Fruit fly (Drosophila melanogaster) whole organism, embryonic: Measurements from ENCODE around the gene unc-119.

Experiments used
- Asciz ChIP-seq: fragments of 200-800 bp; sonication (Bioruptor generic); optimal IDR thresholded peaks from 2 replicates; lab custom pipeline; 2017; ENCODE audit warnings: missing biosample characterization, mild to moderate bottlenecking, missing genetic modification characterization, missing genetic modification reagents
- Bgb ChIP-seq: fragments of 200-800 bp; sonication (Bioruptor generic); IDR thresholded peaks from 2 replicates; pipeline ENCODE4 v1.3.6; 2022; ENCODE audit warnings: missing biosample characterization, missing genetic modification characterization; ENCODE audit not compliant: partially characterized antibody
- CG11093 ChIP-seq: fragments of 200-800 bp; sonication (Bioruptor generic); IDR thresholded peaks from 3 replicates; pipeline ENCODE4 v1.3.6; 2022; ENCODE audit warnings: missing biosample characterization, missing genetic modification characterization
- CG11696 ChIP-seq: fragments of 200-800 bp; sonication (Bioruptor generic); IDR thresholded peaks from 2 replicates; pipeline ENCODE4 v1.3.6; 2022; ENCODE audit warnings: missing biosample characterization, missing genetic modification characterization
- CG14050 ChIP-seq: fragments of 200-800 bp; sonication (Bioruptor generic); IDR thresholded peaks from 3 replicates; pipeline ENCODE4 v1.3.6; 2022; ENCODE audit warnings: missing biosample characterization, missing genetic modification characterization
- CG14710 ChIP-seq: fragments of 200-800 bp; sonication (Bioruptor generic); optimal IDR thresholded peaks from 3 replicates; lab custom pipeline; 2019; ENCODE audit warnings: missing biosample characterization, mild to moderate bottlenecking, missing genetic modification characterization, moderate library complexity
- CG15073 ChIP-seq: fragments of 200-800 bp; sonication (Bioruptor generic); optimal IDR thresholded peaks from 2 replicates; lab custom pipeline; 2016; ENCODE audit warnings: missing biosample characterization, missing genetic modification characterization
- CG1832 ChIP-seq: fragments of 200-800 bp; sonication (Bioruptor generic); optimal IDR thresholded peaks from 2 replicates; lab custom pipeline; 2017; ENCODE audit warnings: missing biosample characterization, mild to moderate bottlenecking, missing genetic modification characterization, inconsistent platforms
- CG2678 ChIP-seq: fragments of 200-800 bp; sonication (Bioruptor generic); optimal IDR thresholded peaks from 3 replicates; lab custom pipeline; 2019; ENCODE audit warnings: missing biosample characterization, mild to moderate bottlenecking, missing genetic modification characterization, moderate library complexity
- CG2889 ChIP-seq: fragments of 200-800 bp; sonication (Bioruptor generic); IDR thresholded peaks from 3 replicates; pipeline ENCODE4 v1.3.6; 2022; ENCODE audit warnings: missing biosample characterization, missing genetic modification characterization
- CG3847 ChIP-seq: fragments of 200-800 bp; sonication (Bioruptor generic); IDR thresholded peaks from 2 replicates; pipeline ENCODE4 v1.3.6; 2022; ENCODE audit warnings: missing biosample characterization, missing genetic modification characterization
- CG43689 ChIP-seq: fragments of 200-800 bp; sonication (Bioruptor generic); IDR thresholded peaks from 2 replicates; pipeline ENCODE4 v1.3.6; 2022; ENCODE audit warnings: missing biosample characterization, missing genetic modification characterization
- CG4617 ChIP-seq: fragments of 200-800 bp; sonication (Bioruptor generic); optimal IDR thresholded peaks from 3 replicates; lab custom pipeline; 2016; ENCODE audit warnings: missing biosample characterization, missing genetic modification characterization, borderline replicate concordance
- CG4730 ChIP-seq: fragments of 200-800 bp; sonication (Bioruptor generic); IDR thresholded peaks from 2 replicates; pipeline ENCODE4 v1.3.6; 2022; ENCODE audit warnings: missing biosample characterization, missing genetic modification characterization
- CG8765 ChIP-seq: fragments of 200-800 bp; sonication (Bioruptor generic); IDR thresholded peaks from 2 replicates; pipeline ENCODE4 v1.3.6; 2022; ENCODE audit warnings: missing biosample characterization, missing genetic modification characterization
- D19B ChIP-seq: fragments of 200-800 bp; sonication (Bioruptor generic); optimal IDR thresholded peaks from 2 replicates; lab custom pipeline; 2017; ENCODE audit warnings: missing biosample characterization, mild to moderate bottlenecking, missing genetic modification characterization
- Dad ChIP-seq: fragments of 200-800 bp; sonication (Bioruptor generic); optimal IDR thresholded peaks from 3 replicates; lab custom pipeline; 2016; ENCODE audit warnings: missing biosample characterization, missing genetic modification characterization
- Dbx ChIP-seq: fragments of 200-800 bp; sonication (Bioruptor generic); IDR thresholded peaks from 3 replicates; pipeline ENCODE4 v1.3.6; 2022; ENCODE audit warnings: missing biosample characterization, missing genetic modification characterization
- Doc3 ChIP-seq: fragments of 200-800 bp; sonication (Bioruptor generic); IDR thresholded peaks from 3 replicates; pipeline ENCODE4 v1.3.6; 2022; ENCODE audit warnings: missing biosample characterization, missing genetic modification characterization; ENCODE audit not compliant: partially characterized antibody
- Hr39 ChIP-seq: fragments of >200 bp; optimal IDR thresholded peaks from 2 replicates; lab custom pipeline; 2017
- Hr78 ChIP-seq, 2 experiments: fragments of 200-800 bp in 1 of 2; fragments of >200 bp in 1 of 2; sonication (Bioruptor generic) in 1 of 2; optimal IDR thresholded peaks; 2 replicates each; lab custom pipeline; 2017 to 2019; ENCODE audit warnings: missing biosample characterization in 2 of 2, missing genetic modification characterization in 2 of 2, mild to moderate bottlenecking in 1 of 2, moderate library complexity in 1 of 2
- Lpt ChIP-seq: fragments of >200 bp; optimal IDR thresholded peaks from 2 replicates; lab custom pipeline; 2018; ENCODE audit warnings: missing biosample characterization, missing genetic modification characterization
- MBD-R2 ChIP-seq: fragments of 200-800 bp; sonication (Bioruptor generic); IDR thresholded peaks from 2 replicates; pipeline ENCODE4 v1.3.6; 2022; ENCODE audit warnings: missing biosample characterization, missing genetic modification characterization
- NFAT ChIP-seq: fragments of 200-800 bp; sonication (Bioruptor generic); IDR thresholded peaks from 2 replicates; pipeline ENCODE4 v1.3.6; 2022; ENCODE audit warnings: missing biosample characterization, missing genetic modification characterization
- Six4 ChIP-seq: fragments of 200-800 bp; sonication (Bioruptor generic); optimal IDR thresholded peaks from 2 replicates; lab custom pipeline; 2016; ENCODE audit warnings: missing biosample characterization, missing genetic modification characterization
- Sox102F ChIP-seq: fragments of 200-800 bp; sonication (Bioruptor generic); optimal IDR thresholded peaks from 2 replicates; lab custom pipeline; 2018; ENCODE audit warnings: missing biosample characterization, mild to moderate bottlenecking, missing genetic modification characterization, moderate library complexity
- Vsx1 ChIP-seq: fragments of 200-800 bp; sonication (Bioruptor generic); optimal IDR thresholded peaks from 2 replicates; lab custom pipeline; 2017; ENCODE audit warnings: missing biosample characterization, mild to moderate bottlenecking, missing genetic modification characterization, missing genetic modification reagents
- al ChIP-seq: fragments of 200-800 bp; sonication (Bioruptor generic); IDR thresholded peaks from 2 replicates; pipeline ENCODE4 v1.3.6; 2022; ENCODE audit warnings: missing biosample characterization, missing genetic modification characterization
- amos ChIP-seq: fragments of 200-800 bp; sonication (Bioruptor generic); IDR thresholded peaks from 2 replicates; pipeline ENCODE4 v1.3.6; 2022; ENCODE audit warnings: missing biosample characterization, missing genetic modification characterization; ENCODE audit not compliant: partially characterized antibody
- ara ChIP-seq: fragments of 200-800 bp; sonication (Bioruptor generic); IDR thresholded peaks from 2 replicates; pipeline ENCODE4 v1.3.6; 2022; ENCODE audit warnings: missing biosample characterization, missing genetic modification characterization
- ato ChIP-seq: fragments of 200-800 bp; sonication (Bioruptor generic); IDR thresholded peaks from 2 replicates; pipeline ENCODE4 v1.3.6; 2022; ENCODE audit warnings: missing biosample characterization, missing genetic modification characterization; ENCODE audit not compliant: partially characterized antibody
- az2 ChIP-seq: fragments of 200-800 bp; sonication (Bioruptor generic); optimal IDR thresholded peaks from 3 replicates; lab custom pipeline; 2016; ENCODE audit warnings: missing biosample characterization, missing genetic modification characterization
- cas ChIP-seq: fragments of 200-800 bp; sonication (Bioruptor generic); IDR thresholded peaks from 2 replicates; pipeline ENCODE4 v1.3.6; 2022; ENCODE audit warnings: missing biosample characterization, missing genetic modification characterization
- cg ChIP-seq: fragments of 200-800 bp; sonication (Bioruptor generic); optimal IDR thresholded peaks from 3 replicates; lab custom pipeline; 2019; ENCODE audit warnings: missing biosample characterization, mild to moderate bottlenecking, missing genetic modification characterization, moderate library complexity
- croc ChIP-seq: fragments of 200-800 bp; sonication (Bioruptor generic); conservative IDR thresholded peaks from 3 replicates; pipeline ENCODE4 v1.3.6; 2022; ENCODE audit warnings: missing biosample characterization, missing genetic modification characterization
- crol ChIP-seq: fragments of 200-800 bp; sonication (Bioruptor generic); IDR thresholded peaks from 2 replicates; pipeline ENCODE4 v1.3.6; 2022; ENCODE audit warnings: missing biosample characterization, missing genetic modification characterization
- dm ChIP-seq: fragments of 200-800 bp; sonication (Bioruptor generic); optimal IDR thresholded peaks from 3 replicates; lab custom pipeline; 2016; ENCODE audit warnings: missing biosample characterization, missing genetic modification characterization
- gce ChIP-seq: fragments of 200-800 bp; sonication (Bioruptor generic); IDR thresholded peaks from 3 replicates; pipeline ENCODE4 v1.3.6; 2022; ENCODE audit warnings: missing biosample characterization, missing genetic modification characterization
- gem ChIP-seq: fragments of 200-800 bp; sonication (Bioruptor generic); optimal IDR thresholded peaks from 2 replicates; lab custom pipeline; 2019; ENCODE audit warnings: missing biosample characterization, mild to moderate bottlenecking, missing genetic modification characterization, moderate library complexity
- gt ChIP-seq: fragments of 200-800 bp; sonication (Bioruptor generic); IDR thresholded peaks from 2 replicates; pipeline ENCODE4 v1.3.6; 2022; ENCODE audit warnings: missing biosample characterization, missing genetic modification characterization
- ken ChIP-seq: fragments of 200-800 bp; sonication (Bioruptor generic); IDR thresholded peaks from 3 replicates; pipeline ENCODE4 v1.3.6; 2022; ENCODE audit warnings: missing biosample characterization, missing genetic modification characterization
- lilli ChIP-seq: fragments of 200-800 bp; sonication (Bioruptor generic); optimal IDR thresholded peaks from 3 replicates; lab custom pipeline; 2016; ENCODE audit warnings: missing biosample characterization, missing genetic modification characterization
- nmo ChIP-seq: fragments of 200-800 bp; sonication (Bioruptor generic); optimal IDR thresholded peaks from 2 replicates; lab custom pipeline; 2018; ENCODE audit warnings: missing biosample characterization, mild to moderate bottlenecking, missing genetic modification characterization, moderate library complexity
- pfk ChIP-seq: fragments of 200-800 bp; sonication (Bioruptor generic); optimal IDR thresholded peaks from 2 replicates; lab custom pipeline; 2018; ENCODE audit warnings: missing biosample characterization, mild to moderate bottlenecking, missing genetic modification characterization, moderate library complexity
- pzg ChIP-seq: fragments of 200-800 bp; sonication (Bioruptor generic); optimal IDR thresholded peaks from 3 replicates; lab custom pipeline; 2018; ENCODE audit warnings: missing biosample characterization, mild to moderate bottlenecking, missing genetic modification characterization, moderate library complexity
- sens-2 ChIP-seq: fragments of 200-800 bp; sonication (Bioruptor generic); IDR thresholded peaks from 2 replicates; pipeline ENCODE4 v1.3.6; 2022; ENCODE audit warnings: missing biosample characterization, missing genetic modification characterization
- slou ChIP-seq: fragments of 200-800 bp; sonication (Bioruptor generic); optimal IDR thresholded peaks from 3 replicates; lab custom pipeline; 2016; ENCODE audit warnings: missing biosample characterization, missing genetic modification characterization
- sqz ChIP-seq: fragments of 200-800 bp; sonication (Bioruptor generic); optimal IDR thresholded peaks from 3 replicates; lab custom pipeline; 2018; ENCODE audit warnings: missing biosample characterization, mild to moderate bottlenecking, missing genetic modification characterization
- stc ChIP-seq: fragments of 200-800 bp; sonication (Bioruptor generic); IDR thresholded peaks from 2 replicates; pipeline ENCODE4 v1.3.6; 2022; ENCODE audit warnings: missing biosample characterization, missing genetic modification characterization
- usp ChIP-seq: fragments of >200 bp; optimal IDR thresholded peaks from 2 replicates; lab custom pipeline; 2017; ENCODE audit warnings: missing biosample characterization, missing genetic modification characterization

Gene unc-119

DNA sequence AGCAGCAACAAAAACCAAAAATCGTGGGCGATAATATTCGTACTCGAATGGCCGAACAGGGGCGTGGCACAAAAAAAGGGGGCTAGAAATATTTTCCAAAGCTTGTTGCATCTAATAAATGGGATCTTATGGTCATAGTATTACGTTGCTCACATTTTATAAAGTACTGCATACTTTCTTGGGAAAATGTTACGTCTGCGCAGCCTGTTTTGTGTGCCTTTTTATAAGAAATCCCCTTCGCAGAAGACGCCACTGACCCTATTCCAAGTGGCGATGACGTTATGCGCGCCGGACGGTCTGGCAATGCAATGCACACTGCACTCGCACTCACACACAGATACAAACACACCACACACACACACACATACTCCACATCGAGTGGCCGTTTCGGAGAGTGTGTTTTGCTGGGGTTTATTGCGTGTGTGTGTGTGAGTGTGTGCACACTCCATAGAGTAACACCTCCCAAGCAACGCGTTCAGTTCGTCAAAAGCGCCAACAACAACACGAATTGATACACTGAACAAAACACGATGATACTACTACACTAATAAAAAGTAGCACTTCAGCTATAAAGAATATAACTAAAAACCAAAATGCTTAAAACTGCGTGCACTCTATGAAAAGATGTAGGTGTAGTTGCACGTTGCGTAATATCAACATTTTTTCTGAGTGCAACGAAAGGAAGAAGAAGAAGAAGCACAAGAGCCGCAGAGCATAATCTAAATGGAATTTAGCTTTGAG, 2.2 kb upstream of the unc-119 start (continued):
- TF ChIP-seq Asciz: peak; percentile 64
- no peak for TF ChIP-seq Bgb (GFP tag; lab: Robert Waterston, UW)
- peak; percentile 84 for TF ChIP-seq gce (GFP tag; lab: Robert Waterston, UW)
- peak; percentile 21 for TF ChIP-seq Lpt (GFP tag; lab: Kevin White, UChicago)
- 0 out of 2 replicates have a peak, but pooled peaks have one; percentile 35 for TF ChIP-seq cas
- TF ChIP-seq Vsx1 (GFP tag; lab: Kevin White, UChicago): peak; percentile 56
- peak; percentile 87 for TF ChIP-seq CG14710 (tag; lab: Kevin White, UChicago)
- peak; percentile 38 for TF ChIP-seq slou
- TF ChIP-seq CG4730 (GFP tag; lab: Robert Waterston, UW): peak; percentile 78
- TF ChIP-seq lilli (GFP tag; lab: Kevin White, UChicago): peak; percentile 33
- no peak for TF ChIP-seq ato (GFP tag; lab: Robert Waterston, UW)
- TF ChIP-seq CG1832 (GFP tag; lab: Kevin White, UChicago): no peak
- no peak for TF ChIP-seq CG43689 (GFP tag; lab: Robert Waterston, UW)
- peak; percentile 48 for TF ChIP-seq dm (GFP tag; lab: Kevin White, UChicago)
- TF ChIP-seq CG3847 (GFP tag; lab: Robert Waterston, UW): peak; percentile 53
- peak; percentile 74 for TF ChIP-seq CG14050 (GFP tag; lab: Robert Waterston, UW)
- TF ChIP-seq Six4 (GFP tag; lab: Kevin White, UChicago): peak; percentile 66
- peak; percentile 30 for TF ChIP-seq crol
- TF ChIP-seq usp (GFP tag; lab: Kevin White, UChicago): no peak
- TF ChIP-seq CG4617 (GFP tag; lab: Kevin White, UChicago): peak; percentile 25
- peak; percentile 78 for TF ChIP-seq sens-2 (GFP tag; lab: Robert Waterston, UW)
- TF ChIP-seq CG11093: peak; percentile 79
- peak; percentile 92 for TF ChIP-seq gem (tag; lab: Kevin White, UChicago)
- TF ChIP-seq croc (GFP tag; lab: Robert Waterston, UW): peak; percentile 87
- no peak for TF ChIP-seq Doc3 (GFP tag; lab: Robert Waterston, UW)
- TF ChIP-seq Dad (GFP tag; lab: Kevin White, UChicago): peak; percentile 60
- TF ChIP-seq stc (GFP tag; lab: Robert Waterston, UW): peak; percentile 84
- no peak for TF ChIP-seq Hr39 (lab: Kevin White, UChicago)
- TF ChIP-seq pfk (GFP tag; lab: Kevin White, UChicago): no peak
- no peak for TF ChIP-seq amos (GFP tag; lab: Robert Waterston, UW)
- TF ChIP-seq CG2678 (tag; lab: Kevin White, UChicago): peak; percentile 81
- TF ChIP-seq Dbx (GFP tag; lab: Robert Waterston, UW): no peak
- peak; percentile 52 for TF ChIP-seq sqz
- TF ChIP-seq CG2889: peak; percentile 36; the same call in 1 of the 3 replicates
- peak in 1 of 2 experiments; percentile 54 for TF ChIP-seq Hr78 (GFP tag; optimal IDR thresholded peaks at IDR 0.05; lab: Kevin White, UChicago)
- peak; percentile 34; the same call in 1 of the 2 replicates for TF ChIP-seq NFAT (GFP tag; lab: Robert Waterston, UW)
- TF ChIP-seq ken (GFP tag; lab: Robert Waterston, UW): peak; percentile 92
- peak; percentile 94 for TF ChIP-seq ara (GFP tag; lab: Robert Waterston, UW)
- peak; percentile 70 for TF ChIP-seq cg (GFP tag; lab: Kevin White, UChicago)
- TF ChIP-seq CG11696 (GFP tag; lab: Robert Waterston, UW): peak; percentile 47; the same call in 1 of the 2 replicates
- TF ChIP-seq MBD-R2: no peak
- peak; percentile 11 for TF ChIP-seq D19B (GFP tag; lab: Kevin White, UChicago)
- 0 out of 2 replicates have a peak, but pooled peaks have one; percentile 11 for TF ChIP-seq al
- peak; percentile 94 for TF ChIP-seq Sox102F (GFP tag; lab: Kevin White, UChicago)
- TF ChIP-seq CG15073 (GFP tag; lab: Kevin White, UChicago): peak; percentile 29
- peak; percentile 76 for TF ChIP-seq az2 (GFP tag; lab: Kevin White, UChicago)
- TF ChIP-seq nmo (GFP tag; lab: Kevin White, UChicago): peak; percentile 88
- peak; percentile 73 for TF ChIP-seq gt (GFP tag; lab: Robert Waterston, UW)
- peak; percentile 77; the same call in 1 of the 2 replicates for TF ChIP-seq CG8765 (GFP tag; lab: Robert Waterston, UW)
- TF ChIP-seq pzg: no peak
